Worm (Caenorhabditis elegans) whole organism, L4 larva: ENCODE results near the gene srh-212.
"Not testable (repeated sequence)": the region's sequence is repeated elsewhere in the genome, so short reads cannot be mapped to it uniquely, and the experiment has no call there.

ENCODE experiments used
- F49E8.2 ChIP-seq: sonication (generic microtip); optimal IDR thresholded peaks from 2 replicates; lab custom pipeline; 2016; ENCODE audit warnings: missing compliant biosample characterization, mild to moderate bottlenecking, missing genetic modification characterization, borderline replicate concordance
- T26A8.4 ChIP-seq: fragments of 200-800 bp; sonication (Bioruptor generic); IDR thresholded peaks from 2 replicates; pipeline ENCODE4 v1.3.6; 2022; ENCODE audit warnings: missing genetic modification characterization, missing compliant biosample characterization
- Y105C5A.15 ChIP-seq: fragments of 200-800 bp; sonication (Bioruptor generic); IDR thresholded peaks from 2 replicates; pipeline ENCODE4 v1.3.6; 2022; ENCODE audit warnings: missing genetic modification characterization, missing compliant biosample characterization
- Y48G9A.11 ChIP-seq: fragments of 200-800 bp; sonication (Bioruptor generic); IDR thresholded peaks from 2 replicates; pipeline ENCODE4 v1.3.6; 2022; ENCODE audit warnings: missing genetic modification reagents, missing genetic modification characterization, missing compliant biosample characterization
- Y5F2A.4 ChIP-seq: fragments of 200-800 bp; sonication (Bioruptor generic); optimal IDR thresholded peaks from 2 replicates; lab custom pipeline; 2018; ENCODE audit warnings: mild to moderate bottlenecking, missing genetic modification characterization, missing compliant biosample characterization
- ZK546.5 ChIP-seq, 2 experiments: sonication (generic microtip); optimal IDR thresholded peaks; 2 replicates each; lab custom pipeline; 2017; ENCODE audit warnings: missing biosample characterization in 2 of 2, missing genetic modification characterization in 2 of 2
- aly-2 ChIP-seq: sonication (generic microtip); optimal IDR thresholded peaks from 2 replicates; lab custom pipeline; 2018; ENCODE audit warnings: missing biosample characterization, missing genetic modification characterization
- ama-1 ChIP-seq: fragments of 150-350 bp; optimal IDR thresholded peaks from 2 replicates; lab custom pipeline; 2014; ENCODE audit warnings: inconsistent platforms, mixed read lengths
- arid-1 ChIP-seq: fragments of 200-800 bp; sonication (Bioruptor generic); conservative IDR thresholded peaks from 2 replicates; pipeline ENCODE4 v1.3.6; 2022; ENCODE audit warnings: missing genetic modification reagents, missing genetic modification characterization, missing compliant biosample characterization
- ceh-44 ChIP-seq: fragments of 200-800 bp; sonication (Bioruptor generic); IDR thresholded peaks from 2 replicates; pipeline ENCODE4 v1.3.6; 2022; ENCODE audit warnings: missing genetic modification reagents, missing genetic modification characterization, missing compliant biosample characterization
- ctbp-1 ChIP-seq: fragments of 200-800 bp; sonication (Bioruptor generic); IDR thresholded peaks from 2 replicates; pipeline ENCODE4 v1.3.6; 2022; ENCODE audit warnings: missing genetic modification reagents, missing genetic modification characterization, missing compliant biosample characterization
- daf-16 ChIP-seq, 3 experiments: sonication (generic microtip); optimal IDR thresholded peaks; 2 replicates each; lab custom pipeline; 2016 to 2017; ENCODE audit warnings: missing genetic modification characterization in 3 of 3, missing genetic modification reagents in 3 of 3, mild to moderate bottlenecking in 2 of 3, missing compliant biosample characterization in 2 of 3, missing biosample characterization in 1 of 3, moderate library complexity in 1 of 3
- daf-19 ChIP-seq: fragments of 200-800 bp; sonication (Bioruptor generic); conservative IDR thresholded peaks from 2 replicates; pipeline ENCODE4 v1.3.6; 2022; ENCODE audit warnings: missing genetic modification characterization, missing compliant biosample characterization
- dve-1 ChIP-seq: sonication (generic microtip); optimal IDR thresholded peaks from 2 replicates; lab custom pipeline; 2017; ENCODE audit warnings: antibody characterized with exemption, mild to moderate bottlenecking, missing genetic modification characterization, missing compliant biosample characterization; ENCODE audit not compliant: insufficient read depth
- egl-27 ChIP-seq: sonication (generic microtip); optimal IDR thresholded peaks from 3 replicates; lab custom pipeline; 2017; ENCODE audit warnings: missing biosample characterization, missing genetic modification reagents, missing genetic modification characterization
- hlh-30 ChIP-seq: sonication (generic microtip); optimal IDR thresholded peaks from 2 replicates; lab custom pipeline; 2017; ENCODE audit warnings: antibody characterized with exemption, mild to moderate bottlenecking, missing genetic modification characterization, missing compliant biosample characterization; ENCODE audit not compliant: insufficient read depth
- lin-13 ChIP-seq: fragments of 150-350 bp; optimal IDR thresholded peaks from 2 replicates; lab custom pipeline; 2014; ENCODE audit warnings: missing biosample characterization, missing genetic modification reagents, missing genetic modification characterization
- lin-15B ChIP-seq: fragments of 150-350 bp; sonication (generic microtip); optimal IDR thresholded peaks from 3 replicates; lab custom pipeline; 2014; ENCODE audit warnings: missing biosample characterization, missing genetic modification characterization
- lin-29 ChIP-seq: fragments of 200-800 bp; sonication (Bioruptor generic); IDR thresholded peaks from 2 replicates; pipeline ENCODE4 v1.3.6; 2022; ENCODE audit warnings: missing genetic modification reagents, missing genetic modification characterization, missing compliant biosample characterization
- lin-39 ChIP-seq: fragments of 150-350 bp; optimal IDR thresholded peaks from 2 replicates; lab custom pipeline; 2014; ENCODE audit warnings: missing biosample characterization, missing genetic modification reagents, missing genetic modification characterization
- madf-5 ChIP-seq, 2 experiments: fragments of 200-800 bp; sonication (Bioruptor generic); IDR thresholded peaks; 2 replicates each; pipeline ENCODE4 v1.3.6; 2022; ENCODE audit warnings: missing compliant biosample characterization in 2 of 2, missing genetic modification characterization in 2 of 2
- mep-1 ChIP-seq: fragments of 150-350 bp; sonication (generic microtip); optimal IDR thresholded peaks from 3 replicates; lab custom pipeline; 2014; ENCODE audit warnings: missing biosample characterization, missing genetic modification characterization
- mes-2 ChIP-seq: sonication (generic microtip); optimal IDR thresholded peaks from 2 replicates; lab custom pipeline; 2016; ENCODE audit warnings: missing genotype, mild to moderate bottlenecking, missing genetic modification characterization, missing compliant biosample characterization; ENCODE audit not compliant: poor library complexity, severe bottlenecking
- mxl-2 ChIP-seq: fragments of 200-800 bp; sonication (Bioruptor generic); conservative IDR thresholded peaks from 2 replicates; pipeline ENCODE4 v1.3.6; 2022; ENCODE audit warnings: missing genetic modification reagents, missing genetic modification characterization, missing compliant biosample characterization
- nhr-10 ChIP-seq: fragments of 150-350 bp; optimal IDR thresholded peaks from 2 replicates; lab custom pipeline; 2014; ENCODE audit warnings: missing biosample characterization, missing genetic modification characterization
- nhr-237 ChIP-seq: sonication (generic microtip); optimal IDR thresholded peaks from 2 replicates; lab custom pipeline; 2017; ENCODE audit warnings: missing biosample characterization, missing genetic modification characterization
- nhr-25 ChIP-seq: sonication (generic microtip); optimal IDR thresholded peaks from 2 replicates; lab custom pipeline; 2017; ENCODE audit warnings: missing genetic modification characterization, mild to moderate bottlenecking, missing compliant biosample characterization, antibody characterized with exemption, moderate library complexity, borderline replicate concordance; ENCODE audit not compliant: insufficient read depth
- nhr-41 ChIP-seq: fragments of 200-800 bp; sonication (Bioruptor generic); IDR thresholded peaks from 2 replicates; pipeline ENCODE4 v1.3.6; 2022; ENCODE audit warnings: missing genetic modification reagents, missing genetic modification characterization, missing compliant biosample characterization
- nhr-42 ChIP-seq: fragments of 200-800 bp; sonication (Bioruptor generic); IDR thresholded peaks from 2 replicates; pipeline ENCODE4 v1.3.6; 2022; ENCODE audit warnings: missing genetic modification characterization, missing compliant biosample characterization
- nhr-48 ChIP-seq: sonication (generic microtip); optimal IDR thresholded peaks from 2 replicates; lab custom pipeline; 2016; ENCODE audit warnings: mild to moderate bottlenecking, missing genetic modification characterization, missing compliant biosample characterization
- nhr-76 ChIP-seq: fragments of 150-350 bp; optimal IDR thresholded peaks from 2 replicates; lab custom pipeline; 2014; ENCODE audit warnings: missing biosample characterization, missing genetic modification characterization
- nhr-77 ChIP-seq: fragments of 150-350 bp; optimal IDR thresholded peaks from 2 replicates; lab custom pipeline; 2014; ENCODE audit warnings: missing biosample characterization, missing genetic modification characterization
- saeg-2 ChIP-seq: fragments of 200-800 bp; sonication (Bioruptor generic); IDR thresholded peaks from 2 replicates; pipeline ENCODE4 v1.3.6; 2022; ENCODE audit warnings: missing genetic modification reagents, missing genetic modification characterization, missing compliant biosample characterization
- spr-1 ChIP-seq: sonication (generic microtip); optimal IDR thresholded peaks from 2 replicates; lab custom pipeline; 2016; ENCODE audit warnings: mild to moderate bottlenecking, missing genetic modification characterization, missing compliant biosample characterization
- vab-7 ChIP-seq: fragments of 200-800 bp; sonication (Bioruptor generic); IDR thresholded peaks from 2 replicates; pipeline ENCODE4 v1.3.6; 2022; ENCODE audit warnings: missing genetic modification reagents, missing genetic modification characterization, missing compliant biosample characterization
- zag-1 ChIP-seq: fragments of 150-350 bp; optimal IDR thresholded peaks from 2 replicates; lab custom pipeline; 2014; ENCODE audit warnings: missing biosample characterization, missing genetic modification characterization

The srh-212 gene

DNA sequence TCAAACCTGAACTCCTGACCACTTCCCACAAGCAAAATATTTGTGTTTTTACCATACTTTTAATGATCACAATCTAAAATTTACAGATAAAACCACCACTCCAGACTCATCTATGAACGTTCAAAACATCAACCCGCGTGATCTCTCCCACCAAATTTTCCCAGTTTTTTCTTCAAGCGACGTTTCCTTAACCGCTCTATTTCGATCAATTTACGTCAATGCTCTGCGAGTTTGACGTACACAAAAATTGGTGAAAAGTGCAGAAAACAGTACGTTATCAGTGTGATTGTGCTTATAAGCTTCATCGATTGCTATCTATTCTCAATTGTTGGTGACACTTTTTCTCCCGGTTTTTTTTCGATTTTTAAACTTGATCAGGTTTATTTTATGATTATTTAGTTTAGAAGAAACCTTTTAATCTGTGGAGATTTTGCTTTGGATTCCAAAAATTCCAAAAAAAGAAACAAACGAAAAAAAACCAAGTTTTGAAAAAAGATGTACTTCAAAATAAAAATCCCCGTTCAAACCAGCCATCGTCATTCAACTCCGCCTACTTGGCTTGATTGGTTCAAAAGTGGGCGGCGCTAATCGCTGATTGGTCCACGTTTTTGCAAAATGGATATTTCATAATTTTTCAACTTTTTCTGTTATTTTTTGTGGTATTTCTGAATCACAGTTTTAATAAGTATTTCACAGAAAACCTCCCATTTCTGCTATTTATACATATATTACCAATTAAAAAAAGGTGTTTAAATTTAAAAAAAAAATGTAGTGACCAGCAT lies 35.5 kb upstream of the srh-212 start (continued):
- TF ChIP-seq zag-1 (tag; lab: Kevin White, UChicago) (no peak), ceh-44 (GFP tag; lab: Robert Waterston, UW) (no peak)

- TF ChIP-seq F49E8.2 (tag; lab: Kevin White, UChicago) = no peak
- TF ChIP-seq mep-1 (tag; lab: Kevin White, UChicago) = no peak
- no peak for TF ChIP-seq mes-2 (tag; lab: Kevin White, UChicago)
- no peak for TF ChIP-seq madf-5 (GFP tag; IDR thresholded peaks at IDR 0.05; lab: Robert Waterston, UW)
- TF ChIP-seq nhr-10 (tag; lab: Kevin White, UChicago) = no peak
- TF ChIP-seq aly-2 = no peak
- no peak for TF ChIP-seq lin-13
- no peak for TF ChIP-seq ceh-44 (GFP tag; lab: Robert Waterston, UW)
- no peak for TF ChIP-seq vab-7 (GFP tag; lab: Robert Waterston, UW)
- no peak for TF ChIP-seq spr-1 (tag; lab: Kevin White, UChicago)
- TF ChIP-seq ZK546.5 (tag; optimal IDR thresholded peaks at IDR 0.05; lab: Kevin White, UChicago) = no peak
- no peak for TF ChIP-seq nhr-77
- TF ChIP-seq ama-1 (lab: Kevin White, UChicago) = no peak
- no peak for TF ChIP-seq dve-1
- TF ChIP-seq egl-27 (tag; lab: Kevin White, UChicago) = no peak
- no peak for TF ChIP-seq nhr-25 (tag; lab: Kevin White, UChicago)
- no peak for TF ChIP-seq nhr-237
- no peak for TF ChIP-seq nhr-48 (tag; lab: Kevin White, UChicago)
- TF ChIP-seq daf-19 = no peak
- TF ChIP-seq Y105C5A.15 (GFP tag; lab: Robert Waterston, UW) = no peak
Observed at ce11 chrV:3631591-3631990, 34.6 kb upstream of the srh-212 start, which contains the start of gene F59B1.6. F59B1.6 (minus strand) TSS chrV:3631691.

- no peak for TF ChIP-seq lin-29 (GFP tag; lab: Robert Waterston, UW)
- TF ChIP-seq Y5F2A.4 (GFP tag; lab: Kevin White, UChicago) = no peak
- no peak for TF ChIP-seq lin-15B
- no peak for TF ChIP-seq dve-1
- no peak for TF ChIP-seq Y48G9A.11 (GFP tag; lab: Robert Waterston, UW)
- TF ChIP-seq T26A8.4 = no peak
- TF ChIP-seq arid-1 (GFP tag; lab: Robert Waterston, UW) = no peak
- TF ChIP-seq mxl-2 (GFP tag; lab: Robert Waterston, UW) = no peak
- TF ChIP-seq nhr-41 (GFP tag; lab: Robert Waterston, UW) = no peak
- TF ChIP-seq nhr-76 = no peak
- no peak for TF ChIP-seq saeg-2
- no peak for TF ChIP-seq lin-39
- TF ChIP-seq nhr-42 (GFP tag; lab: Robert Waterston, UW) = no peak
- no peak for TF ChIP-seq ctbp-1 (GFP tag; lab: Robert Waterston, UW)
- TF ChIP-seq, all 104 proteins: peak for 0
Observed at ce11 chrV:3626944-3627343, 30.0 kb upstream of the srh-212 start, which contains the start of gene F59B1.4. F59B1.4 (minus strand) TSS chrV:3627044.

DNA sequence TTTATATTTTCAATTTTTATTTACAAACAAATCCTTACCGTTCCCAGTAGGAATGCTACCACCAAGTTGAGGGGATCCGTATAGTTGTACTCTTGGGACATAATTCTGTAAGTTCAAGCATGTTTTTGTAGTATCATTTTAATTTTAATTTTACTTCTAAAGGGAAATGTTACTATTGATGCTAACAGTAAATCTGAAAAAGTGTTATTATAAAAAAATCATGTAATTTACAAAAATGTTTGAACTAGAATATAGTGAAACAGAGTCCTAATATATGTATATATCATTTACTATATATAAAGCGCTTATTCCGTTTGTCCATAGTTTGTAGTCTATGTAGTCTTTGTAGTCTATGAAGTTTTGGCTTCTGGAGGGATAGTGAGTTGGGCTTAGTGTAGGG lies 23.7 kb upstream of the srh-212 start, which contains the start of gene srx-93:
Gene srx-93, minus strand, starts transcription at position 101 of the 400 bp plus-strand sequence.
- TF ChIP-seq daf-19; daf-16 (GFP tag; optimal IDR thresholded peaks at IDR 0.05; lab: Kevin White, UChicago); daf-16 (tag; optimal IDR thresholded peaks at IDR 0.05; lab: Kevin White, UChicago); hlh-30 (tag; lab: Kevin White, UChicago): not testable (repeated sequence)
